Worm (Caenorhabditis elegans) whole organism, L4/young adult: ENCODE data around the gene mon-2.

Source experiments
- W03F9.2 ChIP-seq: fragments of 150-350 bp; optimal IDR thresholded peaks from 2 replicates; lab custom pipeline; 2014; ENCODE audit warnings: missing biosample characterization, missing genetic modification characterization
- dao-5 ChIP-seq: sonication (generic microtip); optimal IDR thresholded peaks from 2 replicates; lab custom pipeline; 2016; ENCODE audit warnings: missing genotype, missing genetic modification characterization, moderate library complexity, missing compliant biosample characterization
- him-1 ChIP-seq: sonication (generic microtip); optimal IDR thresholded peaks from 2 replicates; lab custom pipeline; 2016; ENCODE audit warnings: missing genotype, missing genetic modification reagents, missing genetic modification characterization, missing compliant biosample characterization

DNA sequence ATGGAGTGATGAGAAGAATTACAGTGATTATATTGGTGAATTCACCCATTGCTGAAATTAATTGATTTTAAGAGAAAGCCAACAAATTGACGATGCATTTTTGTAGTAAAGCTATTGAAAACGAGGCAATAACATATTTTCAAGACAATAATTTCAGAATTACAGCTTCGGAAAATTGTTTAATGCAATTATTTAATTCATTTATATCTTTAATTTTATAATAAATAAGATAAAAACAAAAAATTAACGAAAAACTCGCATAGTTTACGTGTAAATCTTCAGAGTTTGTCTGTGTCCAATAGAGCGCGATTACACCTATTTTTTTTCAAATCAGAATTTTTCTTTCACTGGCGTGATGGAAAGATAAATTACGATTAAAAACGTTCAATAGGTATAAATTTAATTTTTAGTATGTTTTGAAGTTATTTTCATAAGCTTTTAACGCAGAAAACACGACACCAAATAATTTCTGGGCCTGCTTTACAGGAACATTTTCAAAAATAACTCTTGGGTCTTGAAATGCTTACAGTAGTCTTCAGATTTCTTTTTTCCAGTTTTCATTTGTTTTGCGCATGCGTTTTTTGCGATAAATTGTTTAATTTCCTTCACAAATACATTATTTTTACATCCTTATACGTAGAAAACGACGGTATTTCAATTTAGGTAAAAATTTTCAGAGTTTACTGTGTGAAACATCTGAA lies 18.3 kb upstream of the mon-2 start, which contains the start of gene tmed-1:
- TF ChIP-seq him-1 (tag; lab: Kevin White, UChicago) (no peak), dao-5 (tag; lab: Kevin White, UChicago) (no peak), W03F9.2 (tag; lab: Kevin White, UChicago) (peak; percentile 49)
